Worm (Caenorhabditis elegans): ENCODE measurements around the gene Y19D2B.1.

DNA sequence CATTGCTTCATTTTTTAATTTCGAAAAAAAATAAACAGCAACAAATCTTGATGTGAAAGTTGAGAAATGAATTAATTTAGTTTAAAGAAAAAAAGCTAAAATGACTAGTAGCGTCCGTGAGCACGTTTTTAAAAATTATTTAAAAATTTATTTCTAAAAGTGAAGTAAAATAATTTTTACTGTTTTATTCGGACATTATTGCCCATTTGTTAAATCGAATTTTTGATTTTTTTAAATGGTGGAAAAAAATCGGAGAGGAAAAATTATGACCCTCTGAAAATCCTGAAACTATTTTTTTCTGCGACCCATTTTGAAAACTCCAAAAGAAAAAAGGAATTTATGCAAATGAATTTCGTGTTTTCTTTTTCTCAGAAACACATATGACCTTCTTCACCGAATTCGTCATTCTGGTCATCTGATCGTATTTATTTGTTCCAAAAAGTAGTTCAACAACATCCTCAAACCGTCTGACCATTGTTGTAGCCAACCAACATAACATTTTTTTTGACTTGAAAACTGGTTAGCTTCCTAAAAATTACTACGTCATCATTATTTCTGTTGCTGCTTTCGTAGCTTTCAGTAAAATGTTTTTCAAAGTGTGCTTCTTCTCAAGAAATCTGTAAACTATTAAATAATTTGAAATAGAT is 36.8 kb downstream of the Y19D2B.1 start, which contains the start of gene F44F4.3:
- TF ChIP-seq T22C8.4 (GFP tag; IDR thresholded peaks at IDR 0.05), result no peak
- no peak for TF ChIP-seq tab-1 (GFP tag; IDR thresholded peaks at IDR 0.05)
- no peak for TF ChIP-seq ref-1 (GFP tag; conservative IDR thresholded peaks at IDR 0.05)
- no peak for TF ChIP-seq ztf-29 (GFP tag; IDR thresholded peaks at IDR 0.05)

Measured in whole organism, midembryonic.